Worm (Caenorhabditis elegans) whole organism, mixed stage, embryonic: Measurements from ENCODE around the gene C54C6.4.

ENCODE experiments used
- M03D4.4 ChIP-seq: sonication (generic microtip); optimal IDR thresholded peaks from 2 replicates; lab custom pipeline; 2017; ENCODE audit warnings: mild to moderate bottlenecking, missing genetic modification characterization, missing compliant biosample characterization
- bed-3 ChIP-seq: fragments of 200-800 bp; sonication (Bioruptor generic); optimal IDR thresholded peaks from 3 replicates; lab custom pipeline; 2018; ENCODE audit warnings: mild to moderate bottlenecking, missing genetic modification characterization, moderate library complexity, missing compliant biosample characterization
- blmp-1 ChIP-seq: fragments of 150-350 bp; optimal IDR thresholded peaks from 2 replicates; lab custom pipeline; 2014; ENCODE audit warnings: missing biosample characterization, missing genetic modification characterization
- ceh-39 ChIP-seq: fragments of 150-350 bp; optimal IDR thresholded peaks from 2 replicates; lab custom pipeline; 2014; ENCODE audit warnings: missing biosample characterization, missing genetic modification characterization
- ceh-43 ChIP-seq: fragments of 200-800 bp; sonication (Bioruptor generic); optimal IDR thresholded peaks from 2 replicates; lab custom pipeline; 2018; ENCODE audit warnings: mild to moderate bottlenecking, missing genetic modification characterization, moderate library complexity, missing compliant biosample characterization
- ceh-83 ChIP-seq: fragments of 200-800 bp; sonication (Bioruptor generic); optimal IDR thresholded peaks from 2 replicates; lab custom pipeline; 2018; ENCODE audit warnings: mild to moderate bottlenecking, missing genetic modification characterization, missing compliant biosample characterization
- ces-1 ChIP-seq: fragments of 150-350 bp; optimal IDR thresholded peaks from 2 replicates; lab custom pipeline; 2014; ENCODE audit warnings: missing biosample characterization, missing genetic modification reagents, missing genetic modification characterization
- cnd-1 ChIP-seq: fragments of 200-800 bp; sonication (Bioruptor generic); optimal IDR thresholded peaks from 2 replicates; lab custom pipeline; 2018; ENCODE audit warnings: mild to moderate bottlenecking, missing genetic modification characterization, missing compliant biosample characterization
- drap-1 ChIP-seq: fragments of 200-800 bp; sonication (Bioruptor generic); optimal IDR thresholded peaks from 3 replicates; lab custom pipeline; 2018; ENCODE audit warnings: mild to moderate bottlenecking, missing genetic modification characterization, missing compliant biosample characterization
- elt-1 ChIP-seq: sonication (generic microtip); optimal IDR thresholded peaks from 2 replicates; lab custom pipeline; 2017; ENCODE audit warnings: missing genetic modification characterization, mild to moderate bottlenecking, missing compliant biosample characterization, antibody characterized with exemption, moderate library complexity, borderline replicate concordance; ENCODE audit not compliant: insufficient read depth
- elt-3 ChIP-seq: fragments of 150-350 bp; optimal IDR thresholded peaks from 2 replicates; lab custom pipeline; 2014; ENCODE audit warnings: missing biosample characterization, missing genetic modification characterization
- flh-1 ChIP-seq: fragments of 200-800 bp; sonication (Bioruptor generic); optimal IDR thresholded peaks from 2 replicates; lab custom pipeline; 2018; ENCODE audit warnings: mild to moderate bottlenecking, missing genetic modification characterization, moderate library complexity, missing compliant biosample characterization
- ham-2 ChIP-seq: fragments of 200-800 bp; sonication (Bioruptor generic); optimal IDR thresholded peaks from 2 replicates; lab custom pipeline; 2018; ENCODE audit warnings: mild to moderate bottlenecking, missing genetic modification characterization, missing compliant biosample characterization
- hlh-1 ChIP-seq: fragments of 150-350 bp; optimal IDR thresholded peaks from 2 replicates; lab custom pipeline; 2014; ENCODE audit warnings: missing biosample characterization, missing genetic modification reagents, missing genetic modification characterization
- lin-13 ChIP-seq: fragments of 150-350 bp; optimal IDR thresholded peaks from 2 replicates; lab custom pipeline; 2014; ENCODE audit warnings: missing biosample characterization, missing genetic modification characterization
- lin-32 ChIP-seq: fragments of 200-800 bp; sonication (Bioruptor generic); optimal IDR thresholded peaks from 2 replicates; lab custom pipeline; 2018; ENCODE audit warnings: mild to moderate bottlenecking, missing genetic modification characterization, missing compliant biosample characterization
- lsy-2 ChIP-seq: fragments of 150-350 bp; optimal IDR thresholded peaks from 2 replicates; lab custom pipeline; 2014; ENCODE audit warnings: missing biosample characterization, missing genetic modification characterization
- mab-5 ChIP-seq: fragments of 150-350 bp; optimal IDR thresholded peaks from 2 replicates; lab custom pipeline; 2014; ENCODE audit warnings: missing biosample characterization, missing genetic modification characterization
- mep-1 ChIP-seq: fragments of 150-350 bp; optimal IDR thresholded peaks from 2 replicates; lab custom pipeline; 2017; ENCODE audit warnings: missing biosample characterization, missing genetic modification reagents, missing genetic modification characterization, inconsistent platforms
- mls-2 ChIP-seq: sonication (generic microtip); optimal IDR thresholded peaks from 2 replicates; lab custom pipeline; 2016; ENCODE audit warnings: mild to moderate bottlenecking, missing genetic modification characterization, moderate library complexity, missing compliant biosample characterization
- nhr-12 ChIP-seq: fragments of 150-350 bp; optimal IDR thresholded peaks from 2 replicates; lab custom pipeline; 2014; ENCODE audit warnings: missing biosample characterization, missing genetic modification characterization
- nhr-2 ChIP-seq: fragments of 150-350 bp; optimal IDR thresholded peaks from 2 replicates; lab custom pipeline; 2014; ENCODE audit warnings: missing biosample characterization, missing genetic modification characterization
- nhr-237 ChIP-seq: fragments of 150-350 bp; optimal IDR thresholded peaks from 2 replicates; lab custom pipeline; 2014; ENCODE audit warnings: missing biosample characterization, missing genetic modification characterization
- nhr-28 ChIP-seq: fragments of 150-350 bp; optimal IDR thresholded peaks from 2 replicates; lab custom pipeline; 2014; ENCODE audit warnings: missing biosample characterization, missing genetic modification characterization
- nhr-76 ChIP-seq: sonication (generic microtip); optimal IDR thresholded peaks from 2 replicates; lab custom pipeline; 2017; ENCODE audit warnings: missing biosample characterization, missing genetic modification characterization
- pha-4 ChIP-seq: fragments of 150-350 bp; optimal IDR thresholded peaks from 2 replicates; lab custom pipeline; 2018; ENCODE audit warnings: missing biosample characterization, missing genetic modification reagents, missing genetic modification characterization
- sem-2 ChIP-seq: fragments of 200-800 bp; sonication (Bioruptor generic); optimal IDR thresholded peaks from 2 replicates; lab custom pipeline; 2018; ENCODE audit warnings: mild to moderate bottlenecking, missing genetic modification characterization, missing compliant biosample characterization
- snpc-4 ChIP-seq: fragments of 150-350 bp; optimal IDR thresholded peaks from 2 replicates; lab custom pipeline; 2014; ENCODE audit warnings: missing biosample characterization, missing genetic modification characterization
- sptf-1 ChIP-seq: sonication (generic microtip); optimal IDR thresholded peaks from 2 replicates; lab custom pipeline; 2017; ENCODE audit warnings: mild to moderate bottlenecking, missing genetic modification characterization, moderate library complexity, missing compliant biosample characterization
- tbx-8 ChIP-seq: fragments of 200-800 bp; sonication (Bioruptor generic); optimal IDR thresholded peaks from 2 replicates; lab custom pipeline; 2018; ENCODE audit warnings: mild to moderate bottlenecking, missing genetic modification characterization, moderate library complexity, missing compliant biosample characterization
- unc-120 ChIP-seq: sonication (generic microtip); optimal IDR thresholded peaks from 2 replicates; lab custom pipeline; 2017; ENCODE audit warnings: missing genetic modification characterization, missing compliant biosample characterization; ENCODE audit not compliant: poor library complexity, severe bottlenecking
- unc-39 ChIP-seq: fragments of 150-350 bp; optimal IDR thresholded peaks from 2 replicates; lab custom pipeline; 2014; ENCODE audit warnings: missing biosample characterization, missing genetic modification characterization
- unc-62 ChIP-seq: fragments of 150-350 bp; optimal IDR thresholded peaks from 2 replicates; lab custom pipeline; 2014; ENCODE audit warnings: missing biosample characterization, missing genetic modification reagents, missing genetic modification characterization
- zip-8 ChIP-seq: fragments of 150-350 bp; optimal IDR thresholded peaks from 2 replicates; lab custom pipeline; 2014; ENCODE audit warnings: missing biosample characterization, missing genetic modification characterization
- ztf-11 ChIP-seq: fragments of 150-350 bp; optimal IDR thresholded peaks from 2 replicates; lab custom pipeline; 2014; ENCODE audit warnings: missing biosample characterization, missing genetic modification characterization

C54C6.4 gene

DNA sequence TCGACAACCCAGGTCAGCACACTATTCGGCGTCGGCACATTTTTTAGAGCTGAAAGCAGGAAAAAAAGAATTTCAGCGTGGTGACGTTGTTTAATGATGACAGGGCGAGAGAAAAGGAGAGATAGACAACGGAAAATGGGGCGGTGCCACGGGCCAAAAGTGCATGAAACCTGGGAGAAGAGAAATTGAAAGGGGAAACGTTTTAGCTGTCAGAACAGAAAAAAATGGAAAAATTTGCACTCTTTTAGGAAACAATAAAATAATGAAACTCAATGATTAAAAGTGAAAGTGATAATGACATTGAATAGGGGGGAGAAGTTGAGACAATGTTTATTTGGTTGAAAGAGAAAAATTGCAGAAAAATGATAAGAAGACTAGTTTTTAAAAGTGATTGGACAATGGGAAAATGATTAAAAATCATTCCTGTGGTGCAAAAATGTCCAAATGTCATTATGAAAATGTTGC, 23.7 kb upstream of the C54C6.4 start, which contains the start of gene pitp-1:
Gene pitp-1 (minus strand): TSS at position 51 of the 465 bp plus-strand sequence.
- no peak for TF ChIP-seq ham-2
- TF ChIP-seq zip-8 (tag; lab: Kevin White, UChicago): no peak
- no peak for TF ChIP-seq elt-3 (tag; lab: Kevin White, UChicago)
- TF ChIP-seq sem-2: no peak
- TF ChIP-seq nhr-237 (tag; lab: Kevin White, UChicago): no peak
- TF ChIP-seq elt-1 (tag; lab: Kevin White, UChicago): no peak
- TF ChIP-seq mab-5 (tag; lab: Kevin White, UChicago): no peak
- no peak for TF ChIP-seq mls-2 (tag; lab: Kevin White, UChicago)
- TF ChIP-seq snpc-4: no peak
- TF ChIP-seq ceh-43 (GFP tag; lab: Kevin White, UChicago): no peak
- no peak for TF ChIP-seq lin-32 (GFP tag; lab: Kevin White, UChicago)
- no peak for TF ChIP-seq ces-1
- no peak for TF ChIP-seq unc-62 (GFP tag; lab: Kevin White, UChicago)
- TF ChIP-seq mep-1 (tag; lab: Kevin White, UChicago): no peak
- no peak for TF ChIP-seq tbx-8
- TF ChIP-seq lsy-2 (tag; lab: Kevin White, UChicago): no peak
- TF ChIP-seq nhr-12 (tag; lab: Kevin White, UChicago): no peak

DNA sequence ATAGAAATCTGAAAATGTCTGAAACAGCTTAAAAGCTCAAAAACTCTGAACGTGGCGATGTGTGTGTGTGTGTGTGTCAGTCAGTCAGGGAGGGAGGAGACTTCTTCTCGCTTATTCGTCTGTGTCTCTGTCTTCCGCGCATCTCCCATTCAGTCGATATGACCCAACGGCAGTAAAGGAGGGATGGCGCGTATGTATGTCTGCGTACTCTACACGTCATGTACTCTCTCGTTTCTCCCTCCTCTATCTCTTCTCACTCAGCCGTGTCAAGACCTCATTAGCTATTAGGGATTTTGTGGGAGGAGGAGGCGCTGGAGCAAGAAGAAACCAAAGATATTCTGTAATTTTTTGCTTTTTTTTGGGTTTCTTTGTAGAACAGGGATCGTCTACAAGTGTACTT, 21.4 kb upstream of the C54C6.4 start:
- TF ChIP-seq ceh-83 (GFP tag; lab: Kevin White, UChicago): no peak
- TF ChIP-seq lin-13 (tag; lab: Kevin White, UChicago): peak; percentile 36
- no peak for TF ChIP-seq nhr-76 (tag; lab: Kevin White, UChicago)
- no peak for TF ChIP-seq drap-1 (GFP tag; lab: Kevin White, UChicago)
- TF ChIP-seq unc-62 (GFP tag; lab: Kevin White, UChicago): peak; percentile 62
- peak; percentile 53 for TF ChIP-seq nhr-2 (tag; lab: Kevin White, UChicago)
- TF ChIP-seq nhr-12 (tag; lab: Kevin White, UChicago): no peak
- TF ChIP-seq pha-4: peak; percentile 59
- no peak for TF ChIP-seq nhr-28 (tag; lab: Kevin White, UChicago)
- no peak for TF ChIP-seq elt-1 (tag; lab: Kevin White, UChicago)
- no peak for TF ChIP-seq mab-5 (tag; lab: Kevin White, UChicago)
- no peak for TF ChIP-seq snpc-4
- TF ChIP-seq cnd-1 (tag; lab: Kevin White, UChicago): no peak
- no peak for TF ChIP-seq blmp-1 (tag; lab: Kevin White, UChicago)
- TF ChIP-seq zip-8 (tag; lab: Kevin White, UChicago): no peak
- peak; percentile 2 for TF ChIP-seq tbx-8
- TF ChIP-seq unc-39 (tag; lab: Kevin White, UChicago): no peak
- TF ChIP-seq nhr-237 (tag; lab: Kevin White, UChicago): peak; percentile 17
- peak; percentile 72 for TF ChIP-seq ham-2
- TF ChIP-seq mep-1 (tag; lab: Kevin White, UChicago): peak; percentile 92
- TF ChIP-seq ztf-11: no peak
- no peak for TF ChIP-seq flh-1 (GFP tag; lab: Kevin White, UChicago)
- no peak for TF ChIP-seq mls-2 (tag; lab: Kevin White, UChicago)
- no peak for TF ChIP-seq bed-3 (GFP tag; lab: Kevin White, UChicago)
- TF ChIP-seq unc-120 (tag; lab: Kevin White, UChicago): peak; percentile 94
- TF ChIP-seq ceh-39 (tag; lab: Kevin White, UChicago): peak; percentile 64
- TF ChIP-seq lsy-2 (tag; lab: Kevin White, UChicago): no peak
- no peak for TF ChIP-seq ceh-43 (GFP tag; lab: Kevin White, UChicago)
- TF ChIP-seq sptf-1 (tag; lab: Kevin White, UChicago): no peak
- no peak for TF ChIP-seq elt-3 (tag; lab: Kevin White, UChicago)
- TF ChIP-seq sem-2: no peak
- TF ChIP-seq ces-1: peak; percentile 89
- no peak for TF ChIP-seq lin-32 (GFP tag; lab: Kevin White, UChicago)
- TF ChIP-seq M03D4.4 (tag; lab: Kevin White, UChicago): no peak
- peak; percentile 33 for TF ChIP-seq hlh-1 (tag; lab: Kevin White, UChicago)

DNA sequence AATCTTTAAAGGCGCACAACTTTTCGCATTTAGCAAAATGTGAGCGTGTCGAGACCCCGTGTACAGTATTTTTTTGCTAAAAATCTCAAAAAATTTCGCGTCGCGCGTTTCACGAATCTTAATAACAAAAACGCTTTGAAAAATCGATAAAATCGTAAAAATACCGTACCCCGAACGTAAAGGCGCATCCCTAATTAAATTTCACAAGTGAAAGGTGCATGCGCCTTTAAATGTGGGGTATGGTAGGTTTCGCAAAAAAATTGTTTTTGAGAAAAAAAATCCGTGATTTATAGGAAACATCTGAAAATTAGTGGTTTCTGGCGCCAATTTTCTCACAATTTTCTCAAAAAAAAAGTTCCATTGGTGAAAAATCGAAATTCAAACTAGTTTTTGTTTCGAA, 19.3 kb upstream of the C54C6.4 start:
- TF ChIP-seq M03D4.4 (tag; lab: Kevin White, UChicago): no peak
- no peak for TF ChIP-seq unc-39 (tag; lab: Kevin White, UChicago)
- TF ChIP-seq tbx-8: no peak
